Fruit fly (Drosophila melanogaster): ENCODE data around the gene CG12112.

The CG12112 gene

DNA sequence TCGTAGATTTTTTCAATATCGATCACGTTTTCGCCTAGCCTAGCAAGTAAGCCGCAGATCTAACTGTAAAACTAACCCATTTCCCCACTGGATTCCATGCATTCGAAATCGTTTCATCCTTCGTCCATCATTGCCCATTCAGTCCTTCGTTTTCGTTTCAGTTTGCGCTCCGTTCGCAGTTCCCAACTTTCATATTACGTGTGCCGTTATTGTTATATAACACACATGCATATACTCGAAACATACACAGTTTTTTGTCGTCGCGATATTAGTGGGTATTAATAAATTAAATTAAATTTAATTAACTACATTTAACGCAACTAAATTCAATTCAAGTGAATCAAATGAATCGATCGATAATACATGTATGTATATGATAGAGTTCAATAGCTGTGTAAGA lies 9.6 kb upstream of the CG12112 start:
- TF ChIP-seq Pif1A (GFP tag; optimal IDR thresholded peaks at IDR 0.05) (no peak), EcR (GFP tag; optimal IDR thresholded peaks at IDR 0.05) (no peak), CG14655 (GFP tag; optimal IDR thresholded peaks at IDR 0.05) (no peak), CG34367 (tag; optimal IDR thresholded peaks at IDR 0.05) (no peak), CG10348 (GFP tag; IDR thresholded peaks at IDR 0.05) (no peak), CG4496 (GFP tag; IDR thresholded peaks at IDR 0.05) (no peak), CG9948 (tag; optimal IDR thresholded peaks at IDR 0.05) (no peak), CG32121 (GFP tag; IDR thresholded peaks at IDR 0.05) (no peak), CG15710 (tag; optimal IDR thresholded peaks at IDR 0.05) (no peak), CG12605 (GFP tag; IDR thresholded peaks at IDR 0.05) (no peak), Ets98B (GFP tag; IDR thresholded peaks at IDR 0.05) (no peak), Snoo (tag; optimal IDR thresholded peaks at IDR 0.05) (no peak), Pif1B (GFP tag; optimal IDR thresholded peaks at IDR 0.05) (no peak), rn (GFP tag; IDR thresholded peaks at IDR 0.05) (no peak), CG8301 (tag; optimal IDR thresholded peaks at IDR 0.05) (no peak), CG17806 (tag; optimal IDR thresholded peaks at IDR 0.05) (no peak), fd96Ca (GFP tag; IDR thresholded peaks at IDR 0.05) (no peak), gl (tag; optimal IDR thresholded peaks at IDR 0.05) (no peak), CG8159 (tag; optimal IDR thresholded peaks at IDR 0.05) (no peak)

DNA sequence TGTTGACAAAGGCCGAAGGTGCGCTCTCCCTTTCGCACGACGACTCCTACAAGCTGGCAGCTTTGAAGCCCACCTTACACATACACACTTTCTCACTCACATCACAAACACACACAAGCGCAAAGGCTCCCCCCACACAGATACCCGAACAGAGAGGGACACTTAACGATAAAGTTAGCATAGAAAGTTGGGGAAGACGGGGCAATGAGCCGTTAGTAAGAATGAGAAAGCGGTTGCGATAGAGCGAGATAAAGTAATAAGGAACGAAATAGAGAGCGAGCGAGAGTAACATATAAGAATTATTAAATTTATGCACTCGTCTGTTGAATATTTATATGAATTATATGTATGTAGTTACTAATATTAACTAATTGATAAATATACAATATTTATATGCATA lies 9.0 kb upstream of the CG12112 start:
- no peak for TF ChIP-seq CG4496 (GFP tag; IDR thresholded peaks at IDR 0.05)
- no peak for TF ChIP-seq fd96Ca (GFP tag; IDR thresholded peaks at IDR 0.05)
- peak; percentile 13 for TF ChIP-seq EcR (GFP tag; optimal IDR thresholded peaks at IDR 0.05)
- TF ChIP-seq Ets98B (GFP tag; IDR thresholded peaks at IDR 0.05), result no peak
- TF ChIP-seq rn (GFP tag; IDR thresholded peaks at IDR 0.05), result no peak

DNA sequence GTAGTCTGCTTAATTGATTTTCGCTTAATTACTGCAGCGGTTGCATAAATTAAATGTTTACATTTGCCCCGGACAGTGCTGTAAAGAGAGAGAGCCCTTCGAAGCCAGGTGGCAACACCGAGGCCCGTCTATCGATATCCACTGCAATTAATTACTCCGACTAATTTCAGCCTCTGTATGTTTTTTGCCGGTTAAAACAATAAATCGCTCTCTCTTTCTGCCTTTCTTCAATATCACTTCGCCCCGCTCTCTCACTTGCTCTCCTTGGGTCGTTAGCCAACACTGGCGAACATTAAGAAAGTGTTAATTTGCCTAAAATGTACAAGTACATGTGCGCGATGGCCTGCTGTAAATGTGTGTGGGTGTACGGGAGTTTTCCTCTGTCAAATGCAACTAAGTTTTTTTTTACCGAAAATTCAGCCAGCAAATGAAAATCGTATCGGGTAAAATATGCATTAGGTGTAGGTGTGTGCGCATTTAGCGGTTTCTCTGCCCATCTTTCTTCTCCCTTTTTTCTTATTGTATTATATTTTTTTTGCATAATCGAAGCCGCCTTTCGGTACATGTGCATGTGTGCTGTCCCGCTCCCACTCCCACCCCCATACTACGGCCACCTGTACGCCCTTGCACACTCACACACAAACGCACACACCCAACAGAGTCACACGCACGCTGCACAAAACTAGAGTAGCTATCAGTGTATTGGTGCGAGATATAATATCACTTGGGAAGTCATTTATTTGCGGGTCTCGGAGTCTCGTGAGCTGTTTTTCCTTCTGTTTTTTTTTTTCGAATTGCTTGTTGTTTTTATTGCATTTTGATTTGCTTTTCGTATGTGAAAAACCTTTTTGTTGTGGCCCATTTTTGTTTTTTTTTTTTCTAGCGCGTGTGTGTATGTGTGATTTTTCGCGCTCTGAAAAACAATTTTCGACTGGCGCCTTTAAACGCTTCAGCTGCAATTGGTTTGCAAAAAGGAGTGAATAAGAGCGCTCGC lies 1.7 kb upstream of the CG12112 start:
- TF ChIP-seq CG15710 (tag; optimal IDR thresholded peaks at IDR 0.05) (no peak), CG4496 (GFP tag; IDR thresholded peaks at IDR 0.05) (peak; percentile 64; the same call in 2 of the 3 replicates), CG8159 (tag; optimal IDR thresholded peaks at IDR 0.05) (peak; percentile 33), CG17806 (tag; optimal IDR thresholded peaks at IDR 0.05) (no peak), CG12605 (GFP tag; IDR thresholded peaks at IDR 0.05) (peak; percentile 67; the same call in 1 of the 2 replicates), EcR (GFP tag; optimal IDR thresholded peaks at IDR 0.05) (no peak), CG34367 (tag; optimal IDR thresholded peaks at IDR 0.05) (no peak), CG8301 (tag; optimal IDR thresholded peaks at IDR 0.05) (no peak), Ets98B (GFP tag; IDR thresholded peaks at IDR 0.05) (peak; percentile 57; the same call in 1 of the 2 replicates), CG32121 (GFP tag; IDR thresholded peaks at IDR 0.05) (peak; percentile 65), CG10348 (GFP tag; IDR thresholded peaks at IDR 0.05) (no peak), rn (GFP tag; IDR thresholded peaks at IDR 0.05) (no peak), Snoo (tag; optimal IDR thresholded peaks at IDR 0.05) (peak; percentile 27), gl (tag; optimal IDR thresholded peaks at IDR 0.05) (no peak), CG14655 (GFP tag; optimal IDR thresholded peaks at IDR 0.05) (no peak), CG13204 (GFP tag; optimal IDR thresholded peaks at IDR 0.05) (no peak), fd96Ca (GFP tag; IDR thresholded peaks at IDR 0.05) (peak; percentile 41; the same call in 2 of the 3 replicates), CG9948 (tag; optimal IDR thresholded peaks at IDR 0.05) (no peak), D1 (tag; optimal IDR thresholded peaks at IDR 0.05) (no peak), Pif1A (GFP tag; optimal IDR thresholded peaks at IDR 0.05) (no peak), Pif1B (GFP tag; optimal IDR thresholded peaks at IDR 0.05) (peak; percentile 32)

DNA sequence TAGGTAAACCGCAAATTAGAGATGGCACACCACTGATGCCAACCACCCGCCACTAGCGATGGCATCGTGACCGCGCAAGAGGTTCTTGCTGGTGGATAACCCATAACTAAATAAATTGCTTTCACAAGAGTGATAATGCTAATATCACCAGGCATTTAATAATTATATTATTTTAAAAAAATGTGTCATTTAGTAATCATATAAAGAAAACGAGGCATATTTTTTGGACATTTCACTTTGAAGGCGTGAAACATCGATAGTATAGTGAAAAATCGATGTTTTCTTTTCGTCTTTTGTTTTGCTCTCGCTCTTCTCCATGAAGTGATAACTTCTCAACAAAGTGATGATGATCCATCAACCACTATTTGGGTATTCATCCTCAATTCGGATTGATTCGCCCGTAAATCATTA lies 1.2 kb downstream of the CG12112 start, which contains the start of gene IntS4:
Gene IntS4 (minus strand): TSS at position 20 of the 411 bp plus-strand sequence.
- peak; percentile 60 for TF ChIP-seq Ets98B (GFP tag; IDR thresholded peaks at IDR 0.05)
- peak; percentile 29 for TF ChIP-seq CG17806 (tag; optimal IDR thresholded peaks at IDR 0.05)
- TF ChIP-seq rn (GFP tag; IDR thresholded peaks at IDR 0.05), result no peak
- peak; percentile 19 for TF ChIP-seq CG9948 (tag; optimal IDR thresholded peaks at IDR 0.05)
- no peak for TF ChIP-seq CG32121 (GFP tag; IDR thresholded peaks at IDR 0.05)
- TF ChIP-seq CG34367 (tag; optimal IDR thresholded peaks at IDR 0.05), result no peak
- TF ChIP-seq gl (tag; optimal IDR thresholded peaks at IDR 0.05), result no peak
- no peak for TF ChIP-seq D1 (tag; optimal IDR thresholded peaks at IDR 0.05)
- TF ChIP-seq Pif1A (GFP tag; optimal IDR thresholded peaks at IDR 0.05), result no peak
- TF ChIP-seq CG10348 (GFP tag; IDR thresholded peaks at IDR 0.05), result no peak
- no peak for TF ChIP-seq Snoo (tag; optimal IDR thresholded peaks at IDR 0.05)
- TF ChIP-seq CG8301 (tag; optimal IDR thresholded peaks at IDR 0.05), result no peak
- no peak for TF ChIP-seq CG14655 (GFP tag; optimal IDR thresholded peaks at IDR 0.05)
- no peak; the same call in 1 of the 3 replicates for TF ChIP-seq fd96Ca (GFP tag; IDR thresholded peaks at IDR 0.05)
- TF ChIP-seq CG4496 (GFP tag; IDR thresholded peaks at IDR 0.05), result no peak; the same call in 2 of the 3 replicates
- TF ChIP-seq EcR (GFP tag; optimal IDR thresholded peaks at IDR 0.05), result peak; percentile 73
- no peak for TF ChIP-seq CG13204 (GFP tag; optimal IDR thresholded peaks at IDR 0.05)
- peak; percentile 50 for TF ChIP-seq Pif1B (GFP tag; optimal IDR thresholded peaks at IDR 0.05)
- no peak for TF ChIP-seq CG12605 (GFP tag; IDR thresholded peaks at IDR 0.05)
- TF ChIP-seq CG15710 (tag; optimal IDR thresholded peaks at IDR 0.05), result peak; percentile 59
- no peak for TF ChIP-seq CG8159 (tag; optimal IDR thresholded peaks at IDR 0.05)

DNA sequence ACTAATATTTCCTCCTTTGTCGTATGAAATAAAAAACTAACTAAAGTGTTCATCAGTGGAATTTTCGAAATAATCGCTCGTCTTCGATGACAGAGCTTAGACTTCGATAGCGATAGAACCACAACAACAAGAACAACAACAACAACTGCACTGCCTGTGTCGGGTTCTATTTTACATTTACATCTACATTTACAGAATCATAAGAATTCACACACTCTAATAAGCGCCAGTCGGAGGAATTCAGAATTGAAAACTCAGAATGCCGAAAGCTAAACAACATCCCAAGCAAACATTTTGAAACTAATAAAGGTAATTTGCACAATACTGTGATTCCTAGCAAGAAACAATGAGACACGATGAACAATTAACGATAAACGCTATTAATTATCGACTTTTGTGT lies 5.7 kb downstream of the CG12112 start:
- TF ChIP-seq Pif1A (GFP tag; optimal IDR thresholded peaks at IDR 0.05) (no peak), Pif1B (GFP tag; optimal IDR thresholded peaks at IDR 0.05) (no peak), CG4496 (GFP tag; IDR thresholded peaks at IDR 0.05) (no peak), gl (tag; optimal IDR thresholded peaks at IDR 0.05) (no peak), rn (GFP tag; IDR thresholded peaks at IDR 0.05) (no peak), CG34367 (tag; optimal IDR thresholded peaks at IDR 0.05) (no peak), CG8301 (tag; optimal IDR thresholded peaks at IDR 0.05) (no peak), fd96Ca (GFP tag; IDR thresholded peaks at IDR 0.05) (no peak), CG13204 (GFP tag; optimal IDR thresholded peaks at IDR 0.05) (no peak), CG17806 (tag; optimal IDR thresholded peaks at IDR 0.05) (no peak), Ets98B (GFP tag; IDR thresholded peaks at IDR 0.05) (no peak), D1 (tag; optimal IDR thresholded peaks at IDR 0.05) (no peak), CG14655 (GFP tag; optimal IDR thresholded peaks at IDR 0.05) (no peak), CG10348 (GFP tag; IDR thresholded peaks at IDR 0.05) (no peak), CG9948 (tag; optimal IDR thresholded peaks at IDR 0.05) (no peak), Snoo (tag; optimal IDR thresholded peaks at IDR 0.05) (no peak), CG15710 (tag; optimal IDR thresholded peaks at IDR 0.05) (no peak), CG32121 (GFP tag; IDR thresholded peaks at IDR 0.05) (no peak), EcR (GFP tag; optimal IDR thresholded peaks at IDR 0.05) (no peak), CG12605 (GFP tag; IDR thresholded peaks at IDR 0.05) (no peak)

All from whole organism, pupa.